Worm (Caenorhabditis elegans): ENCODE data around the gene klf-2.

ce11 chrV:20681824-20682223, 3.7 kb upstream of the klf-2 start:
- TF ChIP-seq pha-4 (tag; optimal IDR thresholded peaks at IDR 0.05) (no peak), ama-1 (optimal IDR thresholded peaks at IDR 0.05) (no peak), ceh-34 (tag; optimal IDR thresholded peaks at IDR 0.05) (no peak), tbx-2 (tag; optimal IDR thresholded peaks at IDR 0.05) (no peak), pros-1 (tag; optimal IDR thresholded peaks at IDR 0.05) (no peak), lim-6 (tag; optimal IDR thresholded peaks at IDR 0.05) (no peak), ceh-14 (tag; optimal IDR thresholded peaks at IDR 0.05) (no peak), nhr-232 (tag; optimal IDR thresholded peaks at IDR 0.05) (no peak), pqm-1 (tag; optimal IDR thresholded peaks at IDR 0.05) (no peak), ceh-9 (tag; optimal IDR thresholded peaks at IDR 0.05) (no peak), nhr-11 (tag; optimal IDR thresholded peaks at IDR 0.05) (no peak), elt-2 (tag; optimal IDR thresholded peaks at IDR 0.05) (no peak), pat-9 (tag; optimal IDR thresholded peaks at IDR 0.05) (no peak)

Measured in whole organism, late embryonic.